Worm (Caenorhabditis elegans) whole organism, L3 larva: ENCODE results near the gene F54C9.9.

Experiments
- R02D3.7 ChIP-seq: fragments of 150-350 bp; optimal IDR thresholded peaks from 2 replicates; lab custom pipeline; 2014; ENCODE audit warnings: missing biosample characterization, missing genetic modification characterization
- ZK546.5 ChIP-seq: sonication (generic microtip); optimal IDR thresholded peaks from 2 replicates; lab custom pipeline; 2017; ENCODE audit warnings: missing biosample characterization, missing genetic modification characterization
- aly-2 ChIP-seq: fragments of 150-350 bp; optimal IDR thresholded peaks from 2 replicates; lab custom pipeline; 2014; ENCODE audit warnings: missing biosample characterization, missing genetic modification characterization
- ama-1 ChIP-seq: fragments of 150-350 bp; optimal IDR thresholded peaks from 2 replicates; lab custom pipeline; 2018
- ceh-28 ChIP-seq: fragments of 150-350 bp; optimal IDR thresholded peaks from 2 replicates; lab custom pipeline; 2014; ENCODE audit warnings: missing biosample characterization, missing genetic modification reagents, missing genetic modification characterization
- ceh-9 ChIP-seq: sonication (generic microtip); optimal IDR thresholded peaks from 2 replicates; lab custom pipeline; 2018; ENCODE audit warnings: missing biosample characterization, missing genetic modification characterization
- daf-12 ChIP-seq: fragments of 150-350 bp; optimal IDR thresholded peaks from 2 replicates; lab custom pipeline; 2014; ENCODE audit warnings: missing biosample characterization, missing genetic modification reagents, missing genetic modification characterization
- egl-27 ChIP-seq: sonication (generic microtip); optimal IDR thresholded peaks from 4 replicates; lab custom pipeline; 2017; ENCODE audit warnings: missing biosample characterization, missing genetic modification reagents, missing genetic modification characterization
- egl-5 ChIP-seq: fragments of 150-350 bp; optimal IDR thresholded peaks from 2 replicates; lab custom pipeline; 2017; ENCODE audit warnings: missing biosample characterization, missing genetic modification reagents, missing genetic modification characterization, inconsistent platforms
- elt-2 ChIP-seq: sonication (generic microtip); optimal IDR thresholded peaks from 2 replicates; lab custom pipeline; 2016; ENCODE audit warnings: missing genetic modification reagents, mild to moderate bottlenecking, missing genetic modification characterization, missing compliant biosample characterization
- elt-3 ChIP-seq, 3 experiments: fragments of 150-350 bp in 1 of 3; sonication (generic microtip) in 2 of 3; optimal IDR thresholded peaks; 2 replicates in 2 of 3; 4 replicates in 1 of 3; lab custom pipeline; 2014 to 2017; ENCODE audit warnings: missing biosample characterization in 3 of 3, missing genetic modification characterization in 3 of 3
- eor-1 ChIP-seq, 2 experiments: fragments of 150-350 bp; optimal IDR thresholded peaks; 2 replicates each; lab custom pipeline; 2014 to 2018; ENCODE audit warnings: missing biosample characterization in 2 of 2, missing genetic modification characterization in 2 of 2
- hmg-11 ChIP-seq: sonication (generic microtip); optimal IDR thresholded peaks from 2 replicates; lab custom pipeline; 2016; ENCODE audit warnings: missing genetic modification characterization, missing compliant biosample characterization
- jun-1 ChIP-seq: fragments of 150-350 bp; optimal IDR thresholded peaks from 2 replicates; lab custom pipeline; 2014; ENCODE audit warnings: missing biosample characterization, missing genetic modification reagents, missing genetic modification characterization
- lin-39 ChIP-seq: fragments of 150-350 bp; optimal IDR thresholded peaks from 2 replicates; lab custom pipeline; 2018; ENCODE audit warnings: missing biosample characterization, missing genetic modification reagents, missing genetic modification characterization
- lsy-12 ChIP-seq: sonication (generic microtip); optimal IDR thresholded peaks from 2 replicates; lab custom pipeline; 2016; ENCODE audit warnings: mild to moderate bottlenecking, missing genetic modification characterization, missing compliant biosample characterization
- mml-1 ChIP-seq: fragments of 150-350 bp; sonication (generic microtip); optimal IDR thresholded peaks from 3 replicates; lab custom pipeline; 2014; ENCODE audit warnings: missing biosample characterization, missing genetic modification characterization
- nfya-1 ChIP-seq: sonication (generic microtip); optimal IDR thresholded peaks from 2 replicates; lab custom pipeline; 2017; ENCODE audit warnings: missing genetic modification characterization, mild to moderate bottlenecking, missing compliant biosample characterization, antibody characterized with exemption, moderate library complexity; ENCODE audit not compliant: insufficient read depth
- nhr-11 ChIP-seq: fragments of 150-350 bp; optimal IDR thresholded peaks from 2 replicates; lab custom pipeline; 2014; ENCODE audit warnings: missing biosample characterization, missing genetic modification characterization
- nhr-23 ChIP-seq: fragments of 150-350 bp; optimal IDR thresholded peaks from 2 replicates; lab custom pipeline; 2014; ENCODE audit warnings: missing biosample characterization, missing genetic modification reagents, missing genetic modification characterization
- nhr-237 ChIP-seq: fragments of 150-350 bp; optimal IDR thresholded peaks from 2 replicates; lab custom pipeline; 2014; ENCODE audit warnings: missing biosample characterization, missing genetic modification characterization
- nhr-25 ChIP-seq: sonication (generic microtip); optimal IDR thresholded peaks from 2 replicates; lab custom pipeline; 2017; ENCODE audit warnings: missing biosample characterization, missing genetic modification characterization
- nhr-28 ChIP-seq: fragments of 150-350 bp; optimal IDR thresholded peaks from 2 replicates; lab custom pipeline; 2014; ENCODE audit warnings: missing biosample characterization, missing genetic modification characterization
- nhr-43 ChIP-seq: sonication (generic microtip); optimal IDR thresholded peaks from 2 replicates; lab custom pipeline; 2016; ENCODE audit warnings: mild to moderate bottlenecking, missing genetic modification characterization, missing compliant biosample characterization; ENCODE audit not compliant: poor library complexity, severe bottlenecking
- nhr-67 ChIP-seq: fragments of 150-350 bp; optimal IDR thresholded peaks from 2 replicates; lab custom pipeline; 2014; ENCODE audit warnings: missing biosample characterization, missing genetic modification characterization
- nhr-76 ChIP-seq: fragments of 150-350 bp; sonication (generic microtip); optimal IDR thresholded peaks from 5 replicates; lab custom pipeline; 2014; ENCODE audit warnings: missing biosample characterization, missing genetic modification characterization
- pha-4 ChIP-seq: fragments of 150-350 bp; optimal IDR thresholded peaks from 2 replicates; lab custom pipeline; 2014; ENCODE audit warnings: missing biosample characterization, missing genetic modification reagents, missing genetic modification characterization
- pqm-1 ChIP-seq: fragments of 150-350 bp; optimal IDR thresholded peaks from 2 replicates; lab custom pipeline; 2017; ENCODE audit warnings: missing biosample characterization, missing genetic modification characterization, inconsistent platforms
- sea-2 ChIP-seq: fragments of 150-350 bp; sonication (generic microtip); optimal IDR thresholded peaks from 4 replicates; lab custom pipeline; 2014; ENCODE audit warnings: missing biosample characterization, missing genetic modification reagents, missing genetic modification characterization
- skn-1 ChIP-seq: fragments of 150-350 bp; optimal IDR thresholded peaks from 2 replicates; lab custom pipeline; 2014; ENCODE audit warnings: missing biosample characterization, missing genetic modification characterization
- snpc-4 ChIP-seq: fragments of 150-350 bp; optimal IDR thresholded peaks from 2 replicates; lab custom pipeline; 2014; ENCODE audit warnings: missing biosample characterization, missing genetic modification characterization
- tbx-2 ChIP-seq: sonication (generic microtip); optimal IDR thresholded peaks from 2 replicates; lab custom pipeline; 2016; ENCODE audit warnings: mild to moderate bottlenecking, missing genetic modification characterization, missing compliant biosample characterization
- unc-62 ChIP-seq: fragments of 150-350 bp; sonication (generic microtip); optimal IDR thresholded peaks from 4 replicates; lab custom pipeline; 2014; ENCODE audit warnings: missing biosample characterization, missing genetic modification reagents, missing genetic modification characterization
- zag-1 ChIP-seq: fragments of 150-350 bp; optimal IDR thresholded peaks from 2 replicates; lab custom pipeline; 2014; ENCODE audit warnings: missing biosample characterization, missing genetic modification characterization
- ztf-4 ChIP-seq: fragments of 150-350 bp; optimal IDR thresholded peaks from 2 replicates; lab custom pipeline; 2014; ENCODE audit warnings: missing biosample characterization, missing genetic modification characterization

The F54C9.9 gene

DNA sequence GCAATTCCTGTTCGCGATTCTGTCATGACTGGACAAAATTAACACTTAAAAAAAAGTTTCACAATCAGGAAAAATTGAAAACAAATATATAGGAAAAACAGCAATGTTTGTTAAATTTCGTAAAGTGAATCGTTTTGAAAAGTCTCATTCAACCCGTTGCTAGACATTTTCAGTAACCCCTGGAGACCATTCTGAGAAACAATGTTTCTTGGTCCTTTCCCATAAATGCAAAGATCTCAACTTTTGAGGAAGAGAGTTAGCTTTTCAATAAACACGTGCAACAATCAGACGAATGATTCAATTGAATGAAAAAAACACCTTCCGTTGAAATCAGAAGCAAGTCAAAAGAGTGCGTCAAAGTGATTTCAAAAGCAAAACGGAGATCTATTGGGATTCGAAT, 32.2 kb downstream of the F54C9.9 start, which contains the start of gene F28C6.9:
Gene F28C6.9, minus strand, starts transcription at position 101 of the 400 bp plus-strand sequence.
- TF ChIP-seq nhr-43 (tag; lab: Kevin White, UChicago): no peak
- no peak for TF ChIP-seq daf-12 (tag; lab: Kevin White, UChicago)
- TF ChIP-seq hmg-11 (tag; lab: Kevin White, UChicago): no peak
- TF ChIP-seq nhr-28: no peak
- TF ChIP-seq egl-27 (tag; lab: Kevin White, UChicago): no peak
- TF ChIP-seq lin-39: no peak
- TF ChIP-seq skn-1 (tag; lab: Kevin White, UChicago): no peak
- no peak for TF ChIP-seq elt-3 (tag; optimal IDR thresholded peaks at IDR 0.05; lab: Kevin White, UChicago)
- no peak for TF ChIP-seq nhr-76
- TF ChIP-seq ceh-9 (tag; lab: Kevin White, UChicago): no peak
- no peak for TF ChIP-seq ZK546.5
- TF ChIP-seq R02D3.7 (tag; lab: Kevin White, UChicago): no peak
- no peak for TF ChIP-seq ceh-28 (tag; lab: Kevin White, UChicago)
- no peak for TF ChIP-seq snpc-4 (tag; lab: Kevin White, UChicago)
- TF ChIP-seq jun-1 (tag; lab: Kevin White, UChicago): no peak
- no peak for TF ChIP-seq aly-2 (tag; lab: Kevin White, UChicago)
- TF ChIP-seq pqm-1 (tag; lab: Kevin White, UChicago): no peak

DNA sequence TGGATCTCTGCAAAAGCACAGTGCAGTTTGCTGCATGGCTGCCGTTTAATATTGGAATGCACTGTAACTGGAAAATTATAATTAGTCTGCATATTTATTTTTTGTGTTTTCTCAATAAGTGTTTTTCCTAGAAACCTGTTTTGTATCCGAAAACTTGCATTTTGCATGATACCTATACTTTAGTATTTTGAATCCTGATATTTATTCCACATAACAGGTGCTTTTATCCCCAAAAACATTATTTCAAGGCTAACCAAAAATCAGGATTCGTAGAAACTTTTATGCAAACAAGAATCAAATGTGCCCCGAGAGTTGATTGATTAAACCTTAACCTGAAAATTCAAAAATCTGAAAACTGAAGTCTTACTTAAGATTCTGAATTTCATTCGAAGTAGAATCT, 32.7 kb downstream of the F54C9.9 start:
- no peak for TF ChIP-seq skn-1 (tag; lab: Kevin White, UChicago)
- no peak for TF ChIP-seq nhr-23 (tag; lab: Kevin White, UChicago)
- no peak for TF ChIP-seq pha-4
- TF ChIP-seq nhr-25 (tag; lab: Kevin White, UChicago): no peak
- TF ChIP-seq R02D3.7 (tag; lab: Kevin White, UChicago): no peak
- TF ChIP-seq daf-12 (tag; lab: Kevin White, UChicago): no peak
- no peak for TF ChIP-seq zag-1 (tag; lab: Kevin White, UChicago)
- no peak for TF ChIP-seq mml-1 (tag; lab: Kevin White, UChicago)
- no peak for TF ChIP-seq nfya-1 (tag; lab: Kevin White, UChicago)
- no peak for TF ChIP-seq ZK546.5
- no peak for TF ChIP-seq nhr-237 (tag; lab: Kevin White, UChicago)
- no peak for TF ChIP-seq eor-1 (tag; optimal IDR thresholded peaks at IDR 0.05; lab: Kevin White, UChicago)
- no peak for TF ChIP-seq lsy-12 (tag; lab: Kevin White, UChicago)
- no peak for TF ChIP-seq aly-2 (tag; lab: Kevin White, UChicago)
- TF ChIP-seq jun-1 (tag; lab: Kevin White, UChicago): no peak
- TF ChIP-seq, all 47 proteins: peak for 0

DNA sequence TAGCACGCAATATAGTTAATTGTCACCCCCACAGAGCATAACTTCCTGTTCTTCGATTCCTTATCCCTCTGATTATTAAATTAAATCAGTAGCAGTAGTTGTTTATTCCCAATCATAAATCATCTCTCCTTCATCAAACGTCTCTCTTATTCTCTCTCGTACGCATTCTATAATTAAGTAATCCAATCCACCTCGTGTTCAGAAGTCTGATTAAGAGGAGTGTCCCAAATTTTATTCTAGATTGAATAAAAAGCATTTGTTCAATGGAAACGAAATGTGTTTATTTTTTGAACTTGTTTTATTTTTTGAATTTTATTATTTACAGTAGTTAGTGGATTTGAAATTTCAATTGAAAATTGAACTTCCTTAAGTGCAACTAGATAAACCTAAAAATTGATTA, 33.5 kb downstream of the F54C9.9 start:
- TF ChIP-seq tbx-2 (tag; lab: Kevin White, UChicago): no peak

DNA sequence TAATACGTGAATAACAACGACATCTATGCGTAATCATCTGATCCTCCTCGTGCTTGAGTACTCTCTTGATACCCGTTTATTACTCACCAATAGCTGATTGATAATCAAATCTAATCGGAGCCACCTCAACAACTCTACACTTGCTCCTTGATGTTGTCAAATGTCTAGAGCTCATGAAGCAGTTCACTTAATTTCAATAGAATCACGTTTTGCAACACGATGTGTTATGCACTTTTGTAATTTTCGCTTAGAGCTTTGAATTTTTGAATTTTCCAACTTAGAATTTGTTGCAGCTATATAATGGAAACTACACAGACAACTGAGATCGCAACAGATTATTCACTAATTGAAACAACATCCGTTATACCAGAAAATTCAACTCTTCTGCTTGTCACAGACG, 34.6 kb downstream of the F54C9.9 start, which contains the start of gene T22C8.1:
Gene T22C8.1, plus strand, starts transcription at position 301 of the 400 bp plus-strand sequence.
- no peak for TF ChIP-seq nfya-1 (tag; lab: Kevin White, UChicago)
- no peak for TF ChIP-seq lsy-12 (tag; lab: Kevin White, UChicago)
- no peak for TF ChIP-seq ceh-28 (tag; lab: Kevin White, UChicago)
- TF ChIP-seq egl-5: no peak
- no peak for TF ChIP-seq mml-1 (tag; lab: Kevin White, UChicago)
- TF ChIP-seq nhr-76: no peak
- TF ChIP-seq nhr-43 (tag; lab: Kevin White, UChicago): no peak
- TF ChIP-seq nhr-67: no peak
- TF ChIP-seq elt-2 (tag; lab: Kevin White, UChicago): no peak
- TF ChIP-seq nhr-25 (tag; lab: Kevin White, UChicago): no peak
- no peak for TF ChIP-seq ceh-9 (tag; lab: Kevin White, UChicago)
- no peak for TF ChIP-seq sea-2 (GFP tag; lab: Kevin White, UChicago)
- no peak for TF ChIP-seq hmg-11 (tag; lab: Kevin White, UChicago)
- no peak for TF ChIP-seq tbx-2 (tag; lab: Kevin White, UChicago)
- no peak for TF ChIP-seq lin-39
- TF ChIP-seq snpc-4 (tag; lab: Kevin White, UChicago): no peak
- no peak for TF ChIP-seq ama-1 (lab: Kevin White, UChicago)

DNA sequence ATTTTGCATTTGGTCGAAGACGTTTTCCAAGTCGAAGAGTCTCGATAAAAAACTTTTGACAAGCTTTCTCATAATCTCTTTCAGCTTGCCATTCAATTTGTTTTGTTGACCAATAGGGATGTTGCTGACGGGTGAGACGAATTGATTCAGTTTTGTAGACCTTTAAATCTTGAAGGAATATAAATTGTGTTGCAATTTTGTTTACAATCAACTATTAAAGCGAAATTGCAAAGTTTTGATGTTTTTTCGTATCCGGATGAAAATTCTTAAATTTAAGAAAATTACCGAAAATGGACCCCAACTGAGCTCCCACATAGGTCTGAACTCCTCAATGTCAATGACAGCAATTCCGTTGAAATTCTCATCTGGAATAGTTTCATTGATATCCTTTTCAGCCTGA, 38.3 kb downstream of the F54C9.9 start:
- TF ChIP-seq ztf-4 (tag; lab: Kevin White, UChicago) (no peak), unc-62 (no peak), nhr-11 (no peak), zag-1 (tag; lab: Kevin White, UChicago) (no peak), nfya-1 (tag; lab: Kevin White, UChicago) (no peak)
